Fruit fly (Drosophila melanogaster) whole organism, embryonic: Measurements from ENCODE around the gene Ns4.

ENCODE experiments used
- Aef1 ChIP-seq: fragments of 200-800 bp; sonication (Bioruptor generic); IDR thresholded peaks from 3 replicates; pipeline ENCODE4 v1.3.6; 2022; ENCODE audit warnings: missing biosample characterization, missing genetic modification characterization
- Asciz ChIP-seq: fragments of 200-800 bp; sonication (Bioruptor generic); optimal IDR thresholded peaks from 2 replicates; lab custom pipeline; 2017; ENCODE audit warnings: missing biosample characterization, mild to moderate bottlenecking, missing genetic modification characterization, missing genetic modification reagents
- BtbVII ChIP-seq: fragments of 200-800 bp; sonication (Bioruptor generic); optimal IDR thresholded peaks from 3 replicates; lab custom pipeline; 2017; ENCODE audit warnings: missing biosample characterization, mild to moderate bottlenecking, missing genetic modification characterization
- CG1024 ChIP-seq: fragments of 200-800 bp; sonication (Bioruptor generic); IDR thresholded peaks from 2 replicates; pipeline ENCODE4 v1.3.6; 2022; ENCODE audit warnings: missing biosample characterization, missing genetic modification characterization
- CG10366 ChIP-seq: fragments of 200-800 bp; sonication (Bioruptor generic); IDR thresholded peaks from 2 replicates; pipeline ENCODE4 v1.3.6; 2022; ENCODE audit warnings: missing biosample characterization, missing genetic modification characterization
- CG11398 ChIP-seq: fragments of 200-800 bp; sonication (Bioruptor generic); optimal IDR thresholded peaks from 2 replicates; lab custom pipeline; 2016; ENCODE audit warnings: missing biosample characterization, missing genetic modification characterization
- CG12104 ChIP-seq: fragments of 200-800 bp; sonication (Bioruptor generic); optimal IDR thresholded peaks from 3 replicates; lab custom pipeline; 2016; ENCODE audit warnings: missing biosample characterization, missing genetic modification characterization
- CG12299 ChIP-seq: fragments of 200-800 bp; sonication (Bioruptor generic); optimal IDR thresholded peaks from 2 replicates; lab custom pipeline; 2018; ENCODE audit warnings: missing biosample characterization, mild to moderate bottlenecking, missing genetic modification characterization
- CG12391 ChIP-seq: fragments of 200-800 bp; sonication (Bioruptor generic); optimal IDR thresholded peaks from 3 replicates; lab custom pipeline; 2018; ENCODE audit warnings: missing biosample characterization, mild to moderate bottlenecking, missing genetic modification characterization, moderate library complexity
- CG14860 ChIP-seq: fragments of 200-800 bp; sonication (Bioruptor generic); IDR thresholded peaks from 3 replicates; pipeline ENCODE4 v1.3.6; 2022; ENCODE audit warnings: missing biosample characterization, missing genetic modification characterization; ENCODE audit not compliant: partially characterized antibody
- CG15269 ChIP-seq: fragments of 200-800 bp; sonication (Bioruptor generic); optimal IDR thresholded peaks from 2 replicates; lab custom pipeline; 2018; ENCODE audit warnings: missing biosample characterization, mild to moderate bottlenecking, missing genetic modification characterization, moderate library complexity
- CG1602 ChIP-seq: fragments of 200-800 bp; sonication (Bioruptor generic); optimal IDR thresholded peaks from 3 replicates; lab custom pipeline; 2016; ENCODE audit warnings: missing biosample characterization, missing genetic modification characterization
- CG18011 ChIP-seq: fragments of 200-800 bp; sonication (Bioruptor generic); optimal IDR thresholded peaks from 2 replicates; lab custom pipeline; 2017; ENCODE audit warnings: missing biosample characterization, missing genetic modification characterization, mild to moderate bottlenecking, moderate library complexity, missing genotype
- CG3065 ChIP-seq: fragments of 200-800 bp; sonication (Bioruptor generic); optimal IDR thresholded peaks from 2 replicates; lab custom pipeline; 2016; ENCODE audit warnings: missing biosample characterization, missing genetic modification characterization
- CG3407 ChIP-seq: fragments of 200-800 bp; sonication (Bioruptor generic); optimal IDR thresholded peaks from 2 replicates; lab custom pipeline; 2018; ENCODE audit warnings: missing biosample characterization, mild to moderate bottlenecking, missing genetic modification characterization
- CG7987 ChIP-seq: fragments of 200-800 bp; sonication (Bioruptor generic); optimal IDR thresholded peaks from 2 replicates; lab custom pipeline; 2018; ENCODE audit warnings: missing biosample characterization, mild to moderate bottlenecking, missing genetic modification characterization, moderate library complexity
- CG9437 ChIP-seq: fragments of 200-800 bp; sonication (Bioruptor generic); optimal IDR thresholded peaks from 2 replicates; lab custom pipeline; 2018; ENCODE audit warnings: missing biosample characterization, mild to moderate bottlenecking, missing genetic modification characterization
- CG9609 ChIP-seq: fragments of 200-800 bp; sonication (Bioruptor generic); optimal IDR thresholded peaks from 3 replicates; lab custom pipeline; 2016; ENCODE audit warnings: missing biosample characterization, missing genetic modification characterization
- Camta ChIP-seq: fragments of 200-800 bp; sonication (Bioruptor generic); optimal IDR thresholded peaks from 2 replicates; lab custom pipeline; 2016; ENCODE audit warnings: missing biosample characterization, missing genetic modification characterization
- CoRest ChIP-seq: fragments of 200-800 bp; sonication (Bioruptor generic); optimal IDR thresholded peaks from 3 replicates; lab custom pipeline; 2018; ENCODE audit warnings: missing biosample characterization, mild to moderate bottlenecking, missing genetic modification characterization, moderate library complexity
- CrebB ChIP-seq: fragments of 200-800 bp; sonication (Bioruptor generic); optimal IDR thresholded peaks from 3 replicates; lab custom pipeline; 2018; ENCODE audit warnings: missing biosample characterization, mild to moderate bottlenecking, missing genetic modification characterization
- D19B ChIP-seq: fragments of 200-800 bp; sonication (Bioruptor generic); optimal IDR thresholded peaks from 2 replicates; lab custom pipeline; 2017; ENCODE audit warnings: missing biosample characterization, mild to moderate bottlenecking, missing genetic modification characterization
- Dll ChIP-seq: fragments of 200-800 bp; sonication (Bioruptor generic); IDR thresholded peaks from 4 replicates; pipeline ENCODE4 v1.3.6; 2022; ENCODE audit warnings: missing biosample characterization, missing genetic modification characterization; ENCODE audit not compliant: partially characterized antibody
- E2f2 ChIP-seq: fragments of 200-800 bp; sonication (Bioruptor generic); IDR thresholded peaks from 2 replicates; pipeline ENCODE4 v1.3.6; 2022; ENCODE audit warnings: missing biosample characterization, missing genetic modification characterization
- Ets65A ChIP-seq: fragments of 200-800 bp; sonication (Bioruptor generic); peaks from one replicate; lab custom pipeline; 2016; ENCODE audit warnings: missing biosample characterization, missing genetic modification characterization
- Ets97D ChIP-seq: fragments of 200-800 bp; sonication (Bioruptor generic); optimal IDR thresholded peaks from 3 replicates; lab custom pipeline; 2016; ENCODE audit warnings: missing biosample characterization, missing genetic modification characterization
- H2.0 ChIP-seq: fragments of 200-800 bp; sonication (Bioruptor generic); IDR thresholded peaks from 2 replicates; pipeline ENCODE4 v1.3.6; 2022; ENCODE audit warnings: missing biosample characterization, missing genetic modification characterization
- HLH4C ChIP-seq: fragments of 200-800 bp; sonication (Bioruptor generic); IDR thresholded peaks from 3 replicates; pipeline ENCODE4 v1.3.6; 2022; ENCODE audit warnings: missing biosample characterization, missing genetic modification characterization; ENCODE audit not compliant: partially characterized antibody
- MBD-R2 ChIP-seq: fragments of 200-800 bp; sonication (Bioruptor generic); IDR thresholded peaks from 2 replicates; pipeline ENCODE4 v1.3.6; 2022; ENCODE audit warnings: missing biosample characterization, missing genetic modification characterization
- Neu2 ChIP-seq: fragments of 200-800 bp; sonication (Bioruptor generic); optimal IDR thresholded peaks from 3 replicates; lab custom pipeline; 2016; ENCODE audit warnings: missing biosample characterization, missing genetic modification characterization, borderline replicate concordance
- PHDP ChIP-seq: fragments of 200-800 bp; sonication (Bioruptor generic); optimal IDR thresholded peaks from 3 replicates; lab custom pipeline; 2018; ENCODE audit warnings: missing biosample characterization, mild to moderate bottlenecking, missing genetic modification characterization, moderate library complexity
- Ptx1 ChIP-seq: fragments of 200-800 bp; sonication (Bioruptor generic); IDR thresholded peaks from 2 replicates; pipeline ENCODE4 v1.3.6; 2022; ENCODE audit warnings: missing biosample characterization, missing genetic modification characterization
- Ravus ChIP-seq: fragments of 200-800 bp; sonication (Bioruptor generic); IDR thresholded peaks from 2 replicates; pipeline ENCODE4 v1.3.6; 2022; ENCODE audit warnings: missing biosample characterization, missing genetic modification characterization
- Sox100B ChIP-seq: fragments of 200-800 bp; sonication (Bioruptor generic); optimal IDR thresholded peaks from 3 replicates; lab custom pipeline; 2018; ENCODE audit warnings: missing biosample characterization, mild to moderate bottlenecking, missing genetic modification characterization
- ab ChIP-seq: fragments of 200-800 bp; sonication (Bioruptor generic); optimal IDR thresholded peaks from 2 replicates; lab custom pipeline; 2016; ENCODE audit warnings: missing biosample characterization, missing genetic modification characterization
- crc ChIP-seq: fragments of 200-800 bp; sonication (Bioruptor generic); optimal IDR thresholded peaks from 2 replicates; lab custom pipeline; 2016; ENCODE audit warnings: missing biosample characterization, missing genetic modification characterization
- emc ChIP-seq: fragments of 200-800 bp; sonication (Bioruptor generic); optimal IDR thresholded peaks from 2 replicates; lab custom pipeline; 2016; ENCODE audit warnings: missing biosample characterization, missing genetic modification characterization
- ftz-f1 ChIP-seq: fragments of 200-800 bp; sonication (Bioruptor generic); optimal IDR thresholded peaks from 2 replicates; lab custom pipeline; 2016; ENCODE audit warnings: missing biosample characterization, missing genetic modification characterization
- jumu ChIP-seq: fragments of 200-800 bp; sonication (Bioruptor generic); optimal IDR thresholded peaks from 3 replicates; lab custom pipeline; 2016; ENCODE audit warnings: missing biosample characterization, missing genetic modification characterization
- kah ChIP-seq: fragments of 200-800 bp; sonication (Bioruptor generic); optimal IDR thresholded peaks from 2 replicates; lab custom pipeline; 2018; ENCODE audit warnings: missing biosample characterization, mild to moderate bottlenecking, missing genetic modification characterization
- lbe ChIP-seq: fragments of 200-800 bp; sonication (Bioruptor generic); optimal IDR thresholded peaks from 2 replicates; lab custom pipeline; 2016; ENCODE audit warnings: missing biosample characterization, mild to moderate bottlenecking, missing genetic modification characterization
- luna ChIP-seq: fragments of 200-800 bp; sonication (Bioruptor generic); optimal IDR thresholded peaks from 2 replicates; lab custom pipeline; 2016; ENCODE audit warnings: missing biosample characterization, missing genetic modification characterization
- nerfin-1 ChIP-seq: fragments of 200-800 bp; sonication (Bioruptor generic); optimal IDR thresholded peaks from 3 replicates; lab custom pipeline; 2019; ENCODE audit warnings: missing biosample characterization, mild to moderate bottlenecking, missing genetic modification characterization, moderate library complexity
- nom ChIP-seq: fragments of 200-800 bp; sonication (Bioruptor generic); optimal IDR thresholded peaks from 2 replicates; lab custom pipeline; 2017; ENCODE audit warnings: missing biosample characterization, missing genetic modification characterization, mild to moderate bottlenecking, moderate library complexity, missing genetic modification reagents
- phol ChIP-seq: fragments of 200-800 bp; sonication (Bioruptor generic); optimal IDR thresholded peaks from 3 replicates; lab custom pipeline; 2018; ENCODE audit warnings: missing biosample characterization, mild to moderate bottlenecking, missing genetic modification characterization, moderate library complexity
- pita ChIP-seq: fragments of 200-800 bp; sonication (Bioruptor generic); optimal IDR thresholded peaks from 2 replicates; lab custom pipeline; 2017; ENCODE audit warnings: missing biosample characterization, mild to moderate bottlenecking, missing genetic modification characterization
- ranshi ChIP-seq: fragments of 200-800 bp; sonication (Bioruptor generic); IDR thresholded peaks from 2 replicates; pipeline ENCODE4 v1.3.6; 2022; ENCODE audit warnings: missing biosample characterization, missing genetic modification characterization
- run ChIP-seq: fragments of 200-800 bp; sonication (Bioruptor generic); optimal IDR thresholded peaks from 3 replicates; lab custom pipeline; 2018; ENCODE audit warnings: missing biosample characterization, mild to moderate bottlenecking, missing genetic modification characterization
- sc ChIP-seq, 3 experiments: fragments of >200 bp in 2 of 3; fragments of 200-800 bp in 1 of 3; sonication (Bioruptor generic) in 1 of 3; optimal IDR thresholded peaks; 2 replicates in 2 of 3; 3 replicates in 1 of 3; lab custom pipeline; 2017; ENCODE audit warnings: mild to moderate bottlenecking in 1 of 3, missing biosample characterization in 1 of 3, missing genetic modification characterization in 1 of 3, missing genetic modification reagents in 1 of 3
- schlank ChIP-seq: fragments of 200-800 bp; sonication (Bioruptor generic); optimal IDR thresholded peaks from 2 replicates; lab custom pipeline; 2018; ENCODE audit warnings: missing biosample characterization, mild to moderate bottlenecking, missing genetic modification characterization
- tio ChIP-seq: fragments of 200-800 bp; sonication (Bioruptor generic); optimal IDR thresholded peaks from 2 replicates; lab custom pipeline; 2017; ENCODE audit warnings: missing biosample characterization, missing genetic modification characterization, inconsistent platforms

The Ns4 gene

dm6 chr2L:20716077-20716476 is 36.2 kb upstream of the Ns4 start (continued):
- TF ChIP-seq CG1602 (GFP tag; lab: Kevin White, UChicago) (no peak), Neu2 (GFP tag; lab: Kevin White, UChicago) (no peak), ab (GFP tag; lab: Kevin White, UChicago) (no peak), kah (GFP tag; lab: Kevin White, UChicago) (no peak), MBD-R2 (GFP tag; lab: Robert Waterston, UW) (no peak), nom (GFP tag; lab: Kevin White, UChicago) (no peak), ftz-f1 (GFP tag; lab: Kevin White, UChicago) (no peak), CG3065 (no peak), CG14860 (GFP tag; lab: Robert Waterston, UW) (no peak), CG12299 (tag; lab: Kevin White, UChicago) (no peak), Camta (GFP tag; lab: Kevin White, UChicago) (no peak), Ets65A (no peak), E2f2 (GFP tag; lab: Robert Waterston, UW) (peak; percentile 20; the same call in 1 of the 2 replicates), ranshi (no peak), sc (optimal IDR thresholded peaks at IDR 0.05; lab: Kevin White, UChicago) (no peak), sc (GFP tag; optimal IDR thresholded peaks at IDR 0.05; lab: Kevin White, UChicago) (peak; percentile 12), CG12391 (tag; lab: Kevin White, UChicago) (no peak), Ets97D (GFP tag; lab: Kevin White, UChicago) (no peak), Sox100B (GFP tag; lab: Kevin White, UChicago) (no peak), CG1024 (GFP tag; lab: Robert Waterston, UW) (no peak), CG9437 (GFP tag; lab: Kevin White, UChicago) (no peak), CG3407 (GFP tag; lab: Kevin White, UChicago) (peak; percentile 16), Dll (GFP tag; lab: Robert Waterston, UW) (no peak), Ptx1 (GFP tag; lab: Robert Waterston, UW) (no peak), nerfin-1 (peak; percentile 7), Ravus (GFP tag; lab: Robert Waterston, UW) (no peak), CG15269 (tag; lab: Kevin White, UChicago) (peak; percentile 22), CG7987 (GFP tag; lab: Kevin White, UChicago) (no peak), CoRest (tag; lab: Kevin White, UChicago) (no peak), crc (GFP tag; lab: Kevin White, UChicago) (no peak), PHDP (peak; percentile 7), tio (no peak), run (no peak), CG10366 (GFP tag; lab: Robert Waterston, UW) (no peak), phol (tag; lab: Kevin White, UChicago) (no peak), lbe (no peak), Asciz (no peak), BtbVII (no peak), pita (GFP tag; lab: Kevin White, UChicago) (no peak), D19B (GFP tag; lab: Kevin White, UChicago) (no peak), CG9609 (GFP tag; lab: Kevin White, UChicago) (no peak), schlank (no peak), CrebB (tag; lab: Kevin White, UChicago) (no peak), luna (GFP tag; lab: Kevin White, UChicago) (no peak), Aef1 (GFP tag; lab: Robert Waterston, UW) (no peak), CG18011 (no peak), HLH4C (GFP tag; lab: Robert Waterston, UW) (no peak), emc (GFP tag; lab: Kevin White, UChicago) (no peak), CG11398 (no peak), H2.0 (GFP tag; lab: Robert Waterston, UW) (no peak), CG12104 (GFP tag; lab: Kevin White, UChicago) (no peak), jumu (no peak)
